Worm (Caenorhabditis elegans): ENCODE data around the gene C06C3.12.

ce11 chrII:9397496-9397895 is 22.6 kb downstream of the C06C3.12 start, which contains the start of gene Y51B9A.9:
- TF ChIP-seq skn-1 (tag; optimal IDR thresholded peaks at IDR 0.05) (no peak), R02D3.7 (tag; optimal IDR thresholded peaks at IDR 0.05) (no peak), fos-1 (tag; optimal IDR thresholded peaks at IDR 0.05) (no peak), nhr-10 (tag; optimal IDR thresholded peaks at IDR 0.05) (no peak), mdl-1 (tag; optimal IDR thresholded peaks at IDR 0.05) (no peak), nhr-11 (tag; optimal IDR thresholded peaks at IDR 0.05) (no peak)
